Worm (Caenorhabditis elegans) whole organism, L3 larva: ENCODE measurements around the gene xtr-1.

Experiments
- R02D3.7 ChIP-seq: fragments of 150-350 bp; optimal IDR thresholded peaks from 2 replicates; lab custom pipeline; 2014; ENCODE audit warnings: missing biosample characterization, missing genetic modification characterization
- aly-2 ChIP-seq: fragments of 150-350 bp; optimal IDR thresholded peaks from 2 replicates; lab custom pipeline; 2014; ENCODE audit warnings: missing biosample characterization, missing genetic modification characterization
- ama-1 ChIP-seq: fragments of 150-350 bp; optimal IDR thresholded peaks from 2 replicates; lab custom pipeline; 2018
- fkh-10 ChIP-seq: sonication (generic microtip); optimal IDR thresholded peaks from 2 replicates; lab custom pipeline; 2017; ENCODE audit warnings: missing biosample characterization, missing genetic modification reagents, missing genetic modification characterization
- fos-1 ChIP-seq: fragments of 150-350 bp; optimal IDR thresholded peaks from 2 replicates; lab custom pipeline; 2014; ENCODE audit warnings: missing biosample characterization, missing genetic modification characterization
- lin-15B ChIP-seq: fragments of 150-350 bp; optimal IDR thresholded peaks from 2 replicates; lab custom pipeline; 2014; ENCODE audit warnings: missing biosample characterization, missing genetic modification characterization
- nhr-12 ChIP-seq: fragments of 150-350 bp; optimal IDR thresholded peaks from 2 replicates; lab custom pipeline; 2014; ENCODE audit warnings: missing biosample characterization, missing genetic modification characterization
- nhr-237 ChIP-seq: fragments of 150-350 bp; optimal IDR thresholded peaks from 2 replicates; lab custom pipeline; 2014; ENCODE audit warnings: missing biosample characterization, missing genetic modification characterization
- nhr-77 ChIP-seq: fragments of 150-350 bp; optimal IDR thresholded peaks from 2 replicates; lab custom pipeline; 2014; ENCODE audit warnings: missing biosample characterization, missing genetic modification characterization
- pha-4 ChIP-seq: fragments of 150-350 bp; optimal IDR thresholded peaks from 2 replicates; lab custom pipeline; 2014; ENCODE audit warnings: missing biosample characterization, missing genetic modification reagents, missing genetic modification characterization
- snpc-4 ChIP-seq: fragments of 150-350 bp; optimal IDR thresholded peaks from 2 replicates; lab custom pipeline; 2014; ENCODE audit warnings: missing biosample characterization, missing genetic modification characterization

DNA sequence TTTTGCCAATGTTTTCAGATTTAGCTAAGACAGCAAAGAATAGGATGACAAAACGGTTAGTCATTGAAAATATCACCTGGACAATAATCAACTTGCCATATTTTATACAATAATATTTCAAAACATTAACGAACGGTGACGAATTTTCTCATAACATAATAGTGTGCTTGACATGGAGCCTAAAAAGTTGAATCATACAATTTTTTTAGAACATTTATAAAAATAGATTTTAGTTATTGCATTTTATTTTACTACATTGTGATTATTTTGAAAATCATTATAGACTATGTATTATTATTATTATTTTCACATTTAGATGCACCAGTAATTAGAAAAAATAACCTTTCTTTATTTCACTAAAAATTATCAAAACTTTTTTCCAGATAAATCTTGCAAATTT, 4.0 kb upstream of the xtr-1 start, which contains the start of gene F54F7.9:
- TF ChIP-seq fos-1 (tag; lab: Kevin White, UChicago): no peak
- no peak for TF ChIP-seq nhr-12 (tag; lab: Kevin White, UChicago)
- TF ChIP-seq R02D3.7 (tag; lab: Kevin White, UChicago): no peak
- no peak for TF ChIP-seq fkh-10 (GFP tag; lab: Kevin White, UChicago)
- TF ChIP-seq nhr-77: no peak
- TF ChIP-seq snpc-4 (tag; lab: Kevin White, UChicago): no peak
- TF ChIP-seq pha-4: no peak
- TF ChIP-seq ama-1 (lab: Kevin White, UChicago): no peak
- no peak for TF ChIP-seq aly-2
- no peak for TF ChIP-seq nhr-237
- no peak for TF ChIP-seq lin-15B
